Worm (Caenorhabditis elegans) whole organism, L1 larva: ENCODE results near the gene Y75B12A.2.

Experiments
- C16A3.4 ChIP-seq: fragments of 150-350 bp; optimal IDR thresholded peaks from 2 replicates; lab custom pipeline; 2014; ENCODE audit warnings: missing biosample characterization, missing genetic modification characterization
- C34B4.2 ChIP-seq: sonication (generic microtip); optimal IDR thresholded peaks from 2 replicates; lab custom pipeline; 2017; ENCODE audit warnings: mild to moderate bottlenecking, missing genetic modification characterization, missing compliant biosample characterization
- F16B12.6 ChIP-seq: fragments of 150-350 bp; optimal IDR thresholded peaks from 2 replicates; lab custom pipeline; 2014; ENCODE audit warnings: missing biosample characterization, missing genetic modification characterization
- alr-1 ChIP-seq: fragments of 200-800 bp; sonication (Bioruptor generic); optimal IDR thresholded peaks from 2 replicates; lab custom pipeline; 2018; ENCODE audit warnings: borderline replicate concordance, mild to moderate bottlenecking, missing genetic modification characterization, missing compliant biosample characterization
- aly-2 ChIP-seq: fragments of 150-350 bp; optimal IDR thresholded peaks from 2 replicates; lab custom pipeline; 2014; ENCODE audit warnings: missing biosample characterization, missing genetic modification characterization
- ama-1 ChIP-seq: fragments of 150-350 bp; optimal IDR thresholded peaks from 2 replicates; lab custom pipeline; 2014
- blmp-1 ChIP-seq: fragments of 150-350 bp; optimal IDR thresholded peaks from 2 replicates; lab custom pipeline; 2014; ENCODE audit warnings: missing biosample characterization, missing genetic modification characterization
- ceh-82 ChIP-seq, 3 experiments: fragments of 150-350 bp in 1 of 3; sonication (generic microtip) in 2 of 3; optimal IDR thresholded peaks; 2 replicates each; lab custom pipeline; 2014 to 2017; ENCODE audit warnings: missing biosample characterization in 3 of 3, missing genetic modification characterization in 3 of 3
- ceh-90 ChIP-seq: sonication (generic microtip); optimal IDR thresholded peaks from 2 replicates; lab custom pipeline; 2016; ENCODE audit warnings: missing genetic modification characterization, missing compliant biosample characterization
- ces-1 ChIP-seq: fragments of 150-350 bp; optimal IDR thresholded peaks from 2 replicates; lab custom pipeline; 2014; ENCODE audit warnings: missing biosample characterization, missing genetic modification reagents, missing genetic modification characterization
- dpl-1 ChIP-seq, 3 experiments: fragments of 150-350 bp in 2 of 3; sonication (generic microtip) in 1 of 3; optimal IDR thresholded peaks; 2 replicates each; lab custom pipeline; 2014 to 2017; ENCODE audit warnings: missing biosample characterization in 3 of 3, missing genetic modification characterization in 3 of 3, missing genetic modification reagents in 3 of 3
- efl-1 ChIP-seq, 4 experiments: fragments of 150-350 bp; optimal IDR thresholded peaks in 3 of 4; peaks in 1 of 4; 1 replicate in 1 of 4; 2 replicates in 3 of 4; lab custom pipeline; 2014; ENCODE audit warnings: missing biosample characterization in 2 of 4, missing genetic modification characterization in 2 of 4, missing genetic modification reagents in 2 of 4
- efl-3 ChIP-seq: fragments of 200-800 bp; sonication (Bioruptor generic); optimal IDR thresholded peaks from 2 replicates; lab custom pipeline; 2018; ENCODE audit warnings: mild to moderate bottlenecking, missing genetic modification characterization, missing compliant biosample characterization
- egl-13 ChIP-seq: sonication (generic microtip); optimal IDR thresholded peaks from 2 replicates; lab custom pipeline; 2016; ENCODE audit warnings: missing genotype, missing genetic modification reagents, missing genetic modification characterization, missing compliant biosample characterization
- fkh-4 ChIP-seq: sonication (generic microtip); optimal IDR thresholded peaks from 2 replicates; lab custom pipeline; 2016; ENCODE audit warnings: missing compliant biosample characterization, missing genetic modification characterization, borderline replicate concordance
- fos-1 ChIP-seq: fragments of 150-350 bp; optimal IDR thresholded peaks from 2 replicates; lab custom pipeline; 2014; ENCODE audit warnings: missing biosample characterization, missing genetic modification characterization
- grh-1 ChIP-seq: fragments of 200-800 bp; sonication (Bioruptor generic); IDR thresholded peaks from 2 replicates; pipeline ENCODE4 v1.3.6; 2022; ENCODE audit warnings: missing genetic modification reagents, missing genetic modification characterization, missing compliant biosample characterization
- hpl-2 ChIP-seq: fragments of 150-350 bp; optimal IDR thresholded peaks from 2 replicates; lab custom pipeline; 2014; ENCODE audit warnings: missing biosample characterization, missing genetic modification reagents, missing genetic modification characterization
- isw-1 ChIP-seq: fragments of 200-800 bp; sonication (Bioruptor generic); IDR thresholded peaks from 2 replicates; pipeline ENCODE4 v1.3.6; 2022; ENCODE audit warnings: missing genetic modification characterization, missing compliant biosample characterization
- lin-14 ChIP-seq: fragments of 200-800 bp; sonication (Bioruptor generic); optimal IDR thresholded peaks from 2 replicates; lab custom pipeline; 2018; ENCODE audit warnings: mild to moderate bottlenecking, missing genetic modification characterization, moderate library complexity, missing compliant biosample characterization
- lin-35 ChIP-seq, 2 experiments: fragments of 150-350 bp; optimal IDR thresholded peaks; 2 replicates each; lab custom pipeline; 2014; ENCODE audit warnings: missing biosample characterization in 2 of 2, missing genetic modification characterization in 2 of 2, missing genetic modification reagents in 2 of 2
- lin-39 ChIP-seq: fragments of 150-350 bp; optimal IDR thresholded peaks from 2 replicates; lab custom pipeline; 2014; ENCODE audit warnings: missing biosample characterization, missing genetic modification reagents, missing genetic modification characterization
- lir-3 ChIP-seq: sonication (generic microtip); optimal IDR thresholded peaks from 2 replicates; lab custom pipeline; 2016; ENCODE audit warnings: mild to moderate bottlenecking, missing genetic modification characterization, moderate library complexity, missing compliant biosample characterization; ENCODE audit not compliant: poor library complexity
- mdl-1 ChIP-seq, 2 experiments: fragments of 150-350 bp; optimal IDR thresholded peaks; 2 replicates each; lab custom pipeline; 2014 to 2017; ENCODE audit warnings: missing biosample characterization in 2 of 2, missing genetic modification characterization in 2 of 2, inconsistent platforms in 1 of 2
- mef-2 ChIP-seq: fragments of 150-350 bp; optimal IDR thresholded peaks from 2 replicates; lab custom pipeline; 2014; ENCODE audit warnings: missing biosample characterization, missing genetic modification characterization
- mep-1 ChIP-seq: fragments of 150-350 bp; optimal IDR thresholded peaks from 2 replicates; lab custom pipeline; 2014; ENCODE audit warnings: missing biosample characterization, missing genetic modification characterization
- nhr-11 ChIP-seq: fragments of 150-350 bp; optimal IDR thresholded peaks from 2 replicates; lab custom pipeline; 2014; ENCODE audit warnings: missing biosample characterization, missing genetic modification characterization
- nhr-19 ChIP-seq: fragments of 200-800 bp; sonication (Bioruptor generic); conservative IDR thresholded peaks from 2 replicates; pipeline ENCODE4 v1.3.6; 2022; ENCODE audit warnings: missing genetic modification characterization, missing compliant biosample characterization
- nhr-28 ChIP-seq: fragments of 150-350 bp; optimal IDR thresholded peaks from 2 replicates; lab custom pipeline; 2014; ENCODE audit warnings: missing biosample characterization, missing genetic modification characterization
- nhr-47 ChIP-seq: sonication (generic microtip); optimal IDR thresholded peaks from 2 replicates; lab custom pipeline; 2016; ENCODE audit warnings: mild to moderate bottlenecking, missing genetic modification characterization, moderate library complexity, missing compliant biosample characterization
- nhr-76 ChIP-seq: sonication (generic microtip); optimal IDR thresholded peaks from 2 replicates; lab custom pipeline; 2017; ENCODE audit warnings: missing biosample characterization, missing genetic modification characterization
- nhr-77 ChIP-seq: fragments of 150-350 bp; optimal IDR thresholded peaks from 2 replicates; lab custom pipeline; 2014; ENCODE audit warnings: missing biosample characterization, missing genetic modification characterization
- nhr-85 ChIP-seq: sonication (generic microtip); peaks from one replicate; lab custom pipeline; 2016; ENCODE audit warnings: missing genetic modification characterization, inconsistent platforms, missing compliant biosample characterization
- pag-3 ChIP-seq: sonication (generic microtip); optimal IDR thresholded peaks from 2 replicates; lab custom pipeline; 2017; ENCODE audit warnings: missing genetic modification characterization, mild to moderate bottlenecking, missing compliant biosample characterization, antibody characterized with exemption, borderline replicate concordance; ENCODE audit not compliant: insufficient read depth
- pax-3 ChIP-seq: fragments of 200-800 bp; sonication (Bioruptor generic); optimal IDR thresholded peaks from 2 replicates; lab custom pipeline; 2018; ENCODE audit warnings: mild to moderate bottlenecking, missing genetic modification characterization, moderate library complexity, missing compliant biosample characterization
- pqm-1 ChIP-seq: sonication (generic microtip); optimal IDR thresholded peaks from 3 replicates; lab custom pipeline; 2017; ENCODE audit warnings: missing biosample characterization, missing genetic modification characterization
- rnt-1 ChIP-seq: sonication (generic microtip); optimal IDR thresholded peaks from 2 replicates; lab custom pipeline; 2016; ENCODE audit warnings: mild to moderate bottlenecking, missing genetic modification characterization, moderate library complexity, missing compliant biosample characterization
- skn-1 ChIP-seq: fragments of 150-350 bp; optimal IDR thresholded peaks from 2 replicates; lab custom pipeline; 2014; ENCODE audit warnings: missing biosample characterization, missing genetic modification characterization
- snu-23 ChIP-seq: sonication (generic microtip); optimal IDR thresholded peaks from 2 replicates; lab custom pipeline; 2016; ENCODE audit warnings: missing genetic modification characterization, missing compliant biosample characterization
- swsn-7 ChIP-seq: sonication (generic microtip); optimal IDR thresholded peaks from 2 replicates; lab custom pipeline; 2016; ENCODE audit warnings: missing genetic modification characterization, missing compliant biosample characterization
- tbx-2 ChIP-seq: sonication (generic microtip); optimal IDR thresholded peaks from 2 replicates; lab custom pipeline; 2016; ENCODE audit warnings: missing genetic modification characterization, missing compliant biosample characterization
- unc-130 ChIP-seq: fragments of 150-350 bp; optimal IDR thresholded peaks from 2 replicates; lab custom pipeline; 2017; ENCODE audit warnings: missing biosample characterization, missing genetic modification characterization, inconsistent platforms
- unc-62 ChIP-seq: fragments of 150-350 bp; optimal IDR thresholded peaks from 2 replicates; lab custom pipeline; 2014; ENCODE audit warnings: missing biosample characterization, missing genetic modification reagents, missing genetic modification characterization
- xbp-1 ChIP-seq: sonication (generic microtip); optimal IDR thresholded peaks from 2 replicates; lab custom pipeline; 2016; ENCODE audit warnings: missing genetic modification characterization, missing compliant biosample characterization
- ztf-11 ChIP-seq, 2 experiments: sonication (generic microtip); optimal IDR thresholded peaks; 2 replicates each; lab custom pipeline; 2016 to 2017; ENCODE audit warnings: missing genetic modification characterization in 2 of 2, missing biosample characterization in 1 of 2, missing compliant biosample characterization in 1 of 2

The Y75B12A.2 gene

ce11 chrV:15109260-15109659 is at the start of gene Y75B12A.2:
Y75B12A.2 (plus strand) TSS chrV:15109560.
- TF ChIP-seq mdl-1 (tag; optimal IDR thresholded peaks at IDR 0.05; lab: Kevin White, UChicago), result no peak
- TF ChIP-seq efl-1 (optimal IDR thresholded peaks at IDR 0.05; lab: Kevin White, UChicago), result no peak
- TF ChIP-seq efl-1 (GFP tag; optimal IDR thresholded peaks at IDR 0.05 in 1 of 2; lab: Kevin White, UChicago), result no peak
- TF ChIP-seq pax-3 (tag; lab: Kevin White, UChicago), result no peak
- no peak for TF ChIP-seq lir-3 (tag; lab: Kevin White, UChicago)
- no peak for TF ChIP-seq pqm-1 (tag; lab: Kevin White, UChicago)
- no peak for TF ChIP-seq lin-35 (GFP tag; optimal IDR thresholded peaks at IDR 0.05; lab: Kevin White, UChicago)
- no peak for TF ChIP-seq fos-1 (tag; lab: Kevin White, UChicago)
- no peak for TF ChIP-seq nhr-11 (tag; lab: Kevin White, UChicago)
- TF ChIP-seq pag-3 (tag; lab: Kevin White, UChicago), result no peak
- TF ChIP-seq mef-2 (tag; lab: Kevin White, UChicago), result no peak
- no peak for TF ChIP-seq ama-1
- TF ChIP-seq ces-1, result no peak

ce11 chrV:15060595-15060994 is 48.8 kb upstream of the Y75B12A.2 start:
- no peak for TF ChIP-seq ama-1
- TF ChIP-seq mef-2 (tag; lab: Kevin White, UChicago), result no peak
- no peak for TF ChIP-seq ces-1
- TF ChIP-seq nhr-77 (tag; lab: Kevin White, UChicago), result no peak
- no peak for TF ChIP-seq alr-1 (tag; lab: Kevin White, UChicago)
- TF ChIP-seq efl-3, result no peak
- no peak for TF ChIP-seq lin-39
- no peak for TF ChIP-seq unc-130 (tag; lab: Kevin White, UChicago)
- TF ChIP-seq snu-23, result no peak
- TF ChIP-seq lir-3 (tag; lab: Kevin White, UChicago), result no peak
- TF ChIP-seq, all 84 proteins: peak for 0

- peak; percentile 54 for TF ChIP-seq blmp-1 (tag; lab: Kevin White, UChicago)
- no peak for TF ChIP-seq aly-2 (tag; lab: Kevin White, UChicago)
- TF ChIP-seq, all 84 proteins: peak for 1
Measured at ce11 chrV:15063987-15064386, 45.4 kb upstream of the Y75B12A.2 start, which contains the start of gene rap-2. rap-2 (minus strand) TSS chrV:15064087.

- TF ChIP-seq dpl-1 (GFP tag; optimal IDR thresholded peaks at IDR 0.05; lab: Kevin White, UChicago), result peak; percentile 17 to 52 (median 45)
- TF ChIP-seq egl-13 (tag; lab: Kevin White, UChicago), result no peak
- peak in 1 of 3 experiments; percentile 32 for TF ChIP-seq ceh-82 (tag; optimal IDR thresholded peaks at IDR 0.05; lab: Kevin White, UChicago)
- TF ChIP-seq ceh-90 (tag; lab: Kevin White, UChicago), result no peak
- no peak for TF ChIP-seq unc-62 (GFP tag; lab: Kevin White, UChicago)
- TF ChIP-seq efl-1 (optimal IDR thresholded peaks at IDR 0.05; lab: Kevin White, UChicago), result peak; percentile 34 to 53
- peak; percentile 37 to 89 for TF ChIP-seq efl-1 (GFP tag; optimal IDR thresholded peaks at IDR 0.05 in 1 of 2; lab: Kevin White, UChicago)
- no peak for TF ChIP-seq C34B4.2 (tag; lab: Kevin White, UChicago)
- no peak for TF ChIP-seq fkh-4 (tag; lab: Kevin White, UChicago)
- TF ChIP-seq nhr-47 (tag; lab: Kevin White, UChicago), result no peak
- peak; percentile 70 for TF ChIP-seq nhr-85 (tag; lab: Kevin White, UChicago)
- no peak for TF ChIP-seq hpl-2 (GFP tag; lab: Kevin White, UChicago)
- peak; percentile 46 for TF ChIP-seq snu-23
- no peak for TF ChIP-seq nhr-76
- peak; percentile 24; the same call in 1 of the 2 replicates for TF ChIP-seq nhr-19 (GFP tag; lab: Robert Waterston, UW)
- no peak for TF ChIP-seq lin-39
- TF ChIP-seq swsn-7 (tag; lab: Kevin White, UChicago), result peak; percentile 19
- TF ChIP-seq skn-1 (tag; lab: Kevin White, UChicago), result peak; percentile 17
- peak; percentile 51 for TF ChIP-seq grh-1
- no peak for TF ChIP-seq nhr-28 (tag; lab: Kevin White, UChicago)
- TF ChIP-seq rnt-1 (tag; lab: Kevin White, UChicago), result peak; percentile 72
- TF ChIP-seq lin-14 (GFP tag; lab: Kevin White, UChicago), result peak; percentile 55
- no peak for TF ChIP-seq F16B12.6 (tag; lab: Kevin White, UChicago)
- TF ChIP-seq mep-1, result peak; percentile 18
- TF ChIP-seq ztf-11 (tag; optimal IDR thresholded peaks at IDR 0.05; lab: Kevin White, UChicago), result no peak
- TF ChIP-seq xbp-1, result peak; percentile 28
- peak; percentile 15 for TF ChIP-seq tbx-2 (tag; lab: Kevin White, UChicago)
- TF ChIP-seq C16A3.4 (tag; lab: Kevin White, UChicago), result peak; percentile 25
- 0 out of 2 replicates have a peak, but pooled peaks have one; percentile 2 for TF ChIP-seq isw-1 (GFP tag; lab: Robert Waterston, UW)
Measured at ce11 chrV:15065068-15065744, 44.2 kb upstream of the Y75B12A.2 start, which contains the start of gene C25D7.9. C25D7.9 (plus strand) TSS chrV:15065135.
